Fruit fly (Drosophila melanogaster): Measurements from ENCODE around the gene HIP.
A peak's percentile ranks its signal among the peaks of the same experiment; 100 is the strongest.

The HIP gene

dm6 chrX:3811340-3811788 is 12.4 kb downstream of the HIP start, which contains the start of gene ec (continued):
- TF ChIP-seq amos (GFP tag; IDR thresholded peaks at IDR 0.05; ENCODE audit: partially characterized antibody) = peak; percentile 45; the same call in 1 of the 2 replicates
- no peak for TF ChIP-seq CG16863 (GFP tag; optimal IDR thresholded peaks at IDR 0.05)
- peak; percentile 91 for TF ChIP-seq hkb (optimal IDR thresholded peaks at IDR 0.05)
- TF ChIP-seq hkb (GFP tag; IDR thresholded peaks at IDR 0.05) = no peak; the same call in 1 of the 2 replicates
- TF ChIP-seq CG12071 (GFP tag; optimal IDR thresholded peaks at IDR 0.05) = peak; percentile 49
- TF ChIP-seq Bdp1 (GFP tag; optimal IDR thresholded peaks at IDR 0.05) = peak; percentile 41
- TF ChIP-seq odd (GFP tag; optimal IDR thresholded peaks at IDR 0.05) = peak; percentile 17
- TF ChIP-seq Bgb (GFP tag; IDR thresholded peaks at IDR 0.05; ENCODE audit: partially characterized antibody) = peak; percentile 61; the same call in 1 of the 2 replicates
- no peak for TF ChIP-seq CG13775 (GFP tag; optimal IDR thresholded peaks at IDR 0.05)
- TF ChIP-seq CG17359 (tag; optimal IDR thresholded peaks at IDR 0.05) = peak; percentile 36
- TF ChIP-seq grau (tag; optimal IDR thresholded peaks at IDR 0.05) = no peak
- no peak for TF ChIP-seq exex (tag; optimal IDR thresholded peaks at IDR 0.05)
- TF ChIP-seq CG15073 (GFP tag; optimal IDR thresholded peaks at IDR 0.05) = no peak
- TF ChIP-seq CG32532 (GFP tag; IDR thresholded peaks at IDR 0.05) = peak; percentile 41; the same call in 1 of the 2 replicates
- peak; percentile 9 for TF ChIP-seq dm (GFP tag; optimal IDR thresholded peaks at IDR 0.05)
- TF ChIP-seq Nf-YB (GFP tag; optimal IDR thresholded peaks at IDR 0.05) = peak; percentile 23
- TF ChIP-seq CG7987 (GFP tag; optimal IDR thresholded peaks at IDR 0.05) = peak; percentile 52
- TF ChIP-seq sim (GFP tag; IDR thresholded peaks at IDR 0.05) = no peak
- TF ChIP-seq luna (GFP tag; optimal IDR thresholded peaks at IDR 0.05) = no peak
- peak; percentile 61 for TF ChIP-seq CG6765 (GFP tag; optimal IDR thresholded peaks at IDR 0.05)
- no peak for TF ChIP-seq CG6654 (GFP tag; optimal IDR thresholded peaks at IDR 0.05)
- TF ChIP-seq ato (GFP tag; IDR thresholded peaks at IDR 0.05; ENCODE audit: partially characterized antibody) = peak; percentile 37; the same call in 1 of the 2 replicates
- TF ChIP-seq CG11247 (GFP tag; IDR thresholded peaks at IDR 0.05) = 0 out of 2 replicates have a peak, but pooled peaks have one; percentile 21
- TF ChIP-seq sob (GFP tag; IDR thresholded peaks at IDR 0.05) = no peak
- peak; percentile 40 for TF ChIP-seq oc (tag; optimal IDR thresholded peaks at IDR 0.05)
- TF ChIP-seq HLH3B (GFP tag; IDR thresholded peaks at IDR 0.05) = no peak
- peak; percentile 43 for TF ChIP-seq CG4707 (GFP tag; optimal IDR thresholded peaks at IDR 0.05)
- peak; percentile 67 for TF ChIP-seq HmgZ (tag; optimal IDR thresholded peaks at IDR 0.05)
- 0 out of 2 replicates have a peak, but pooled peaks have one; percentile 26 for TF ChIP-seq Atf6 (GFP tag; IDR thresholded peaks at IDR 0.05)
- peak; percentile 5 for TF ChIP-seq CG1233 (GFP tag; optimal IDR thresholded peaks at IDR 0.05)
- no peak for TF ChIP-seq CG4360 (GFP tag; IDR thresholded peaks at IDR 0.05)
- peak; percentile 36 for TF ChIP-seq HHEX (GFP tag; optimal IDR thresholded peaks at IDR 0.05)
- peak; percentile 31 for TF ChIP-seq CG18599 (GFP tag; optimal IDR thresholded peaks at IDR 0.05)
- peak; percentile 99 for TF ChIP-seq Jarid2 (GFP tag; optimal IDR thresholded peaks at IDR 0.05)
- 0 out of 3 replicates have a peak, but pooled peaks have one; percentile 33 for TF ChIP-seq CG2199 (GFP tag; IDR thresholded peaks at IDR 0.05)
- peak; percentile 98 for TF ChIP-seq chinmo (GFP tag; IDR thresholded peaks at IDR 0.05; ENCODE audit: partially characterized antibody)
- TF ChIP-seq CG12659 (GFP tag; optimal IDR thresholded peaks at IDR 0.05) = peak; percentile 38
- peak; percentile 21 for TF ChIP-seq CG7839 (tag; optimal IDR thresholded peaks at IDR 0.05)
- TF ChIP-seq CG8290 (GFP tag; optimal IDR thresholded peaks at IDR 0.05) = peak; percentile 36
- peak; percentile 25 to 69 for TF ChIP-seq CG8290 (tag; optimal IDR thresholded peaks at IDR 0.05)
- TF ChIP-seq grn (GFP tag; optimal IDR thresholded peaks at IDR 0.05) = peak; percentile 2
- TF ChIP-seq B-H2 (GFP tag; optimal IDR thresholded peaks at IDR 0.05) = no peak
- no peak for TF ChIP-seq CG10209 (GFP tag; optimal IDR thresholded peaks at IDR 0.05)
- no peak for TF ChIP-seq Lpt (GFP tag; optimal IDR thresholded peaks at IDR 0.05)
- TF ChIP-seq CG33213 (GFP tag; optimal IDR thresholded peaks at IDR 0.05) = peak; percentile 55
- peak; percentile 45; the same call in 1 of the 2 replicates for TF ChIP-seq Scr (GFP tag; IDR thresholded peaks at IDR 0.05; ENCODE audit: partially characterized antibody)
- TF ChIP-seq Xrp1 (GFP tag; IDR thresholded peaks at IDR 0.05) = peak; percentile 21; the same call in 1 of the 2 replicates
- no peak for TF ChIP-seq bsh (GFP tag; optimal IDR thresholded peaks at IDR 0.05)
- TF ChIP-seq al (GFP tag; IDR thresholded peaks at IDR 0.05) = no peak
- peak; percentile 26 for TF ChIP-seq CG13894 (tag; optimal IDR thresholded peaks at IDR 0.05)
